Worm (Caenorhabditis elegans) whole organism, L1 larva: Measurements from ENCODE around the gene msra-1.

Experiments
- C04F5.9 ChIP-seq: sonication (generic microtip); optimal IDR thresholded peaks from 2 replicates; lab custom pipeline; 2016; ENCODE audit warnings: missing genetic modification characterization, missing compliant biosample characterization
- C16A3.4 ChIP-seq: fragments of 150-350 bp; optimal IDR thresholded peaks from 2 replicates; lab custom pipeline; 2014; ENCODE audit warnings: missing biosample characterization, missing genetic modification characterization
- F16B12.6 ChIP-seq: fragments of 150-350 bp; optimal IDR thresholded peaks from 2 replicates; lab custom pipeline; 2014; ENCODE audit warnings: missing biosample characterization, missing genetic modification characterization
- Y116A8C.19 ChIP-seq: sonication (generic microtip); optimal IDR thresholded peaks from 2 replicates; lab custom pipeline; 2016; ENCODE audit warnings: missing compliant biosample characterization, missing genetic modification characterization, borderline replicate concordance
- alr-1 ChIP-seq: fragments of 200-800 bp; sonication (Bioruptor generic); optimal IDR thresholded peaks from 2 replicates; lab custom pipeline; 2018; ENCODE audit warnings: borderline replicate concordance, mild to moderate bottlenecking, missing genetic modification characterization, missing compliant biosample characterization
- aly-2 ChIP-seq: fragments of 150-350 bp; optimal IDR thresholded peaks from 2 replicates; lab custom pipeline; 2014; ENCODE audit warnings: missing biosample characterization, missing genetic modification characterization
- ama-1 ChIP-seq: fragments of 150-350 bp; optimal IDR thresholded peaks from 2 replicates; lab custom pipeline; 2014
- ceh-63 ChIP-seq: fragments of 200-800 bp; sonication (Bioruptor generic); optimal IDR thresholded peaks from 2 replicates; lab custom pipeline; 2018; ENCODE audit warnings: mild to moderate bottlenecking, missing genetic modification characterization, missing compliant biosample characterization
- ceh-8 ChIP-seq: fragments of 200-800 bp; sonication (Bioruptor generic); optimal IDR thresholded peaks from 2 replicates; lab custom pipeline; 2018; ENCODE audit warnings: mild to moderate bottlenecking, missing genetic modification characterization, moderate library complexity, missing compliant biosample characterization
- ceh-82 ChIP-seq, 3 experiments: fragments of 150-350 bp in 1 of 3; sonication (generic microtip) in 2 of 3; optimal IDR thresholded peaks; 2 replicates each; lab custom pipeline; 2014 to 2017; ENCODE audit warnings: missing biosample characterization in 3 of 3, missing genetic modification characterization in 3 of 3
- ceh-90 ChIP-seq: sonication (generic microtip); optimal IDR thresholded peaks from 2 replicates; lab custom pipeline; 2016; ENCODE audit warnings: missing genetic modification characterization, missing compliant biosample characterization
- dpl-1 ChIP-seq, 3 experiments: fragments of 150-350 bp in 2 of 3; sonication (generic microtip) in 1 of 3; optimal IDR thresholded peaks; 2 replicates each; lab custom pipeline; 2014 to 2017; ENCODE audit warnings: missing biosample characterization in 3 of 3, missing genetic modification characterization in 3 of 3, missing genetic modification reagents in 3 of 3
- dsc-1 ChIP-seq: sonication (generic microtip); optimal IDR thresholded peaks from 2 replicates; lab custom pipeline; 2016; ENCODE audit warnings: mild to moderate bottlenecking, missing genetic modification characterization, missing compliant biosample characterization
- efl-1 ChIP-seq, 4 experiments: fragments of 150-350 bp; optimal IDR thresholded peaks in 3 of 4; peaks in 1 of 4; 1 replicate in 1 of 4; 2 replicates in 3 of 4; lab custom pipeline; 2014; ENCODE audit warnings: missing biosample characterization in 2 of 4, missing genetic modification characterization in 2 of 4, missing genetic modification reagents in 2 of 4
- efl-3 ChIP-seq: fragments of 200-800 bp; sonication (Bioruptor generic); optimal IDR thresholded peaks from 2 replicates; lab custom pipeline; 2018; ENCODE audit warnings: mild to moderate bottlenecking, missing genetic modification characterization, missing compliant biosample characterization
- egl-27 ChIP-seq, 2 experiments: fragments of 150-350 bp in 1 of 2; sonication (generic microtip); optimal IDR thresholded peaks; 3 replicates each; lab custom pipeline; 2017 to 2018; ENCODE audit warnings: missing biosample characterization in 2 of 2, missing genetic modification characterization in 2 of 2, missing genetic modification reagents in 2 of 2
- elt-2 ChIP-seq: sonication (generic microtip); optimal IDR thresholded peaks from 2 replicates; lab custom pipeline; 2016; ENCODE audit warnings: missing genetic modification characterization, mild to moderate bottlenecking, inconsistent platforms, missing compliant biosample characterization, missing genetic modification reagents
- elt-3 ChIP-seq, 6 experiments: fragments of 150-350 bp in 1 of 6; sonication (generic microtip); optimal IDR thresholded peaks; 2 replicates each; lab custom pipeline; 2017 to 2018; ENCODE audit warnings: missing biosample characterization in 6 of 6, missing genetic modification characterization in 6 of 6, inconsistent platforms in 1 of 6
- fkh-4 ChIP-seq: sonication (generic microtip); optimal IDR thresholded peaks from 2 replicates; lab custom pipeline; 2016; ENCODE audit warnings: missing compliant biosample characterization, missing genetic modification characterization, borderline replicate concordance
- fos-1 ChIP-seq: fragments of 150-350 bp; optimal IDR thresholded peaks from 2 replicates; lab custom pipeline; 2014; ENCODE audit warnings: missing biosample characterization, missing genetic modification characterization
- grh-1 ChIP-seq: fragments of 200-800 bp; sonication (Bioruptor generic); IDR thresholded peaks from 2 replicates; pipeline ENCODE4 v1.3.6; 2022; ENCODE audit warnings: missing genetic modification reagents, missing genetic modification characterization, missing compliant biosample characterization
- hlh-17 ChIP-seq: fragments of 200-800 bp; sonication (Bioruptor generic); optimal IDR thresholded peaks from 2 replicates; lab custom pipeline; 2018; ENCODE audit warnings: missing genetic modification characterization, mild to moderate bottlenecking, missing compliant biosample characterization, moderate library complexity, borderline replicate concordance
- hlh-4 ChIP-seq: sonication (generic microtip); optimal IDR thresholded peaks from 2 replicates; lab custom pipeline; 2016; ENCODE audit warnings: mild to moderate bottlenecking, missing genetic modification characterization, missing compliant biosample characterization
- isw-1 ChIP-seq: fragments of 200-800 bp; sonication (Bioruptor generic); IDR thresholded peaks from 2 replicates; pipeline ENCODE4 v1.3.6; 2022; ENCODE audit warnings: missing genetic modification characterization, missing compliant biosample characterization
- jun-1 ChIP-seq: fragments of 150-350 bp; optimal IDR thresholded peaks from 2 replicates; lab custom pipeline; 2014; ENCODE audit warnings: missing biosample characterization, missing genetic modification reagents, missing genetic modification characterization
- lin-13 ChIP-seq: fragments of 150-350 bp; optimal IDR thresholded peaks from 2 replicates; lab custom pipeline; 2014; ENCODE audit warnings: missing biosample characterization, missing genetic modification reagents, missing genetic modification characterization
- lin-15B ChIP-seq: fragments of 150-350 bp; sonication (generic microtip); optimal IDR thresholded peaks from 3 replicates; lab custom pipeline; 2014; ENCODE audit warnings: missing biosample characterization, missing genetic modification characterization
- lir-3 ChIP-seq: sonication (generic microtip); optimal IDR thresholded peaks from 2 replicates; lab custom pipeline; 2016; ENCODE audit warnings: mild to moderate bottlenecking, missing genetic modification characterization, moderate library complexity, missing compliant biosample characterization; ENCODE audit not compliant: poor library complexity
- lsy-2 ChIP-seq, 2 experiments: fragments of 150-350 bp; optimal IDR thresholded peaks; 2 replicates each; lab custom pipeline; 2014; ENCODE audit warnings: missing biosample characterization in 2 of 2, missing genetic modification characterization in 2 of 2
- mdl-1 ChIP-seq, 2 experiments: fragments of 150-350 bp; optimal IDR thresholded peaks; 2 replicates each; lab custom pipeline; 2014 to 2017; ENCODE audit warnings: missing biosample characterization in 2 of 2, missing genetic modification characterization in 2 of 2, inconsistent platforms in 1 of 2
- mef-2 ChIP-seq: fragments of 150-350 bp; optimal IDR thresholded peaks from 2 replicates; lab custom pipeline; 2014; ENCODE audit warnings: missing biosample characterization, missing genetic modification characterization
- mep-1 ChIP-seq: fragments of 150-350 bp; optimal IDR thresholded peaks from 2 replicates; lab custom pipeline; 2014; ENCODE audit warnings: missing biosample characterization, missing genetic modification characterization
- nhr-12 ChIP-seq: sonication (generic microtip); optimal IDR thresholded peaks from 2 replicates; lab custom pipeline; 2017; ENCODE audit warnings: missing biosample characterization, missing genetic modification characterization
- nhr-19 ChIP-seq: fragments of 200-800 bp; sonication (Bioruptor generic); conservative IDR thresholded peaks from 2 replicates; pipeline ENCODE4 v1.3.6; 2022; ENCODE audit warnings: missing genetic modification characterization, missing compliant biosample characterization
- nhr-20 ChIP-seq: sonication (generic microtip); optimal IDR thresholded peaks from 2 replicates; lab custom pipeline; 2016; ENCODE audit warnings: mild to moderate bottlenecking, missing genetic modification characterization, missing compliant biosample characterization
- nhr-47 ChIP-seq: sonication (generic microtip); optimal IDR thresholded peaks from 2 replicates; lab custom pipeline; 2016; ENCODE audit warnings: mild to moderate bottlenecking, missing genetic modification characterization, moderate library complexity, missing compliant biosample characterization
- nhr-76 ChIP-seq: sonication (generic microtip); optimal IDR thresholded peaks from 2 replicates; lab custom pipeline; 2017; ENCODE audit warnings: missing biosample characterization, missing genetic modification characterization
- nhr-84 ChIP-seq: sonication (generic microtip); optimal IDR thresholded peaks from 2 replicates; lab custom pipeline; 2017; ENCODE audit warnings: missing biosample characterization, missing genetic modification characterization
- nhr-90 ChIP-seq: sonication (generic microtip); optimal IDR thresholded peaks from 2 replicates; lab custom pipeline; 2016; ENCODE audit warnings: mild to moderate bottlenecking, missing genetic modification characterization, missing compliant biosample characterization; ENCODE audit not compliant: poor library complexity
- rnt-1 ChIP-seq: sonication (generic microtip); optimal IDR thresholded peaks from 2 replicates; lab custom pipeline; 2016; ENCODE audit warnings: mild to moderate bottlenecking, missing genetic modification characterization, moderate library complexity, missing compliant biosample characterization
- snu-23 ChIP-seq: sonication (generic microtip); optimal IDR thresholded peaks from 2 replicates; lab custom pipeline; 2016; ENCODE audit warnings: missing genetic modification characterization, missing compliant biosample characterization
- sup-37 ChIP-seq: fragments of 200-800 bp; sonication (Bioruptor generic); optimal IDR thresholded peaks from 2 replicates; lab custom pipeline; 2018; ENCODE audit warnings: mild to moderate bottlenecking, missing genetic modification characterization, missing compliant biosample characterization
- swsn-7 ChIP-seq: sonication (generic microtip); optimal IDR thresholded peaks from 2 replicates; lab custom pipeline; 2016; ENCODE audit warnings: missing genetic modification characterization, missing compliant biosample characterization
- tbx-2 ChIP-seq: sonication (generic microtip); optimal IDR thresholded peaks from 2 replicates; lab custom pipeline; 2016; ENCODE audit warnings: missing genetic modification characterization, missing compliant biosample characterization
- unc-130 ChIP-seq: fragments of 150-350 bp; optimal IDR thresholded peaks from 2 replicates; lab custom pipeline; 2017; ENCODE audit warnings: missing biosample characterization, missing genetic modification characterization, inconsistent platforms
- unc-62 ChIP-seq: fragments of 150-350 bp; optimal IDR thresholded peaks from 2 replicates; lab custom pipeline; 2014; ENCODE audit warnings: missing biosample characterization, missing genetic modification reagents, missing genetic modification characterization
- unc-86 ChIP-seq: sonication (generic microtip); optimal IDR thresholded peaks from 2 replicates; lab custom pipeline; 2016; ENCODE audit warnings: missing genetic modification characterization, missing compliant biosample characterization
- vab-15 ChIP-seq: sonication (generic microtip); optimal IDR thresholded peaks from 2 replicates; lab custom pipeline; 2017; ENCODE audit warnings: missing genotype, mild to moderate bottlenecking, missing genetic modification characterization, missing compliant biosample characterization
- xbp-1 ChIP-seq: sonication (generic microtip); optimal IDR thresholded peaks from 2 replicates; lab custom pipeline; 2016; ENCODE audit warnings: missing genetic modification characterization, missing compliant biosample characterization
- zag-1 ChIP-seq: fragments of 150-350 bp; optimal IDR thresholded peaks from 2 replicates; lab custom pipeline; 2014; ENCODE audit warnings: missing biosample characterization, missing genetic modification characterization
- zip-4 ChIP-seq: fragments of 200-800 bp; sonication (Bioruptor generic); optimal IDR thresholded peaks from 2 replicates; lab custom pipeline; 2018; ENCODE audit warnings: mild to moderate bottlenecking, missing genetic modification characterization, moderate library complexity, missing compliant biosample characterization
- ztf-4 ChIP-seq: fragments of 150-350 bp; optimal IDR thresholded peaks from 2 replicates; lab custom pipeline; 2014; ENCODE audit warnings: missing biosample characterization, missing genetic modification characterization

The msra-1 gene

ce11 chrII:7337469-7337893 is 26.4 kb downstream of the msra-1 start (continued):
- peak; percentile 46 to 78 for TF ChIP-seq lsy-2 (tag; optimal IDR thresholded peaks at IDR 0.05; lab: Kevin White, UChicago)
- peak; percentile 74 for TF ChIP-seq xbp-1 (tag; lab: Kevin White, UChicago)
- TF ChIP-seq rnt-1 (tag; lab: Kevin White, UChicago): peak; percentile 30
- TF ChIP-seq ceh-90 (tag; lab: Kevin White, UChicago): no peak
- TF ChIP-seq dpl-1 (GFP tag; optimal IDR thresholded peaks at IDR 0.05; lab: Kevin White, UChicago): peak in 2 of 3 experiments; percentile 10 to 31
- TF ChIP-seq swsn-7: peak; percentile 63
- TF ChIP-seq mdl-1 (tag; optimal IDR thresholded peaks at IDR 0.05; lab: Kevin White, UChicago): peak in 1 of 2 experiments; percentile 94
- peak; percentile 53 to 59 for TF ChIP-seq egl-27 (tag; optimal IDR thresholded peaks at IDR 0.05; lab: Kevin White, UChicago)
- TF ChIP-seq nhr-90 (tag; lab: Kevin White, UChicago): peak; percentile 89
- TF ChIP-seq nhr-20 (tag; lab: Kevin White, UChicago): peak; percentile 95
- TF ChIP-seq ceh-63 (GFP tag; lab: Kevin White, UChicago): no peak
- no peak for TF ChIP-seq mef-2 (tag; lab: Kevin White, UChicago)
- TF ChIP-seq elt-3 (tag; optimal IDR thresholded peaks at IDR 0.05; lab: Kevin White, UChicago): peak in 5 of 6 experiments; percentile 15 to 95 (median 48)
- no peak for TF ChIP-seq Y116A8C.19 (tag; lab: Kevin White, UChicago)
- no peak for TF ChIP-seq alr-1
- peak; percentile 83 for TF ChIP-seq snu-23 (GFP tag; lab: Kevin White, UChicago)
- peak; percentile 68 for TF ChIP-seq ztf-4 (tag; lab: Kevin White, UChicago)
- 0 out of 2 replicates have a peak, but pooled peaks have one; percentile 7 for TF ChIP-seq isw-1
- TF ChIP-seq nhr-76: no peak
- TF ChIP-seq zag-1 (tag; lab: Kevin White, UChicago): no peak
- TF ChIP-seq vab-15: no peak
- TF ChIP-seq hlh-17 (GFP tag; lab: Kevin White, UChicago): no peak
- TF ChIP-seq tbx-2 (tag; lab: Kevin White, UChicago): peak; percentile 78
- TF ChIP-seq aly-2 (tag; lab: Kevin White, UChicago): no peak
- peak; percentile 21 for TF ChIP-seq ceh-8 (GFP tag; lab: Kevin White, UChicago)
- TF ChIP-seq jun-1 (tag; lab: Kevin White, UChicago): peak; percentile 57
- TF ChIP-seq lir-3: peak; percentile 24
- no peak for TF ChIP-seq hlh-4 (tag; lab: Kevin White, UChicago)
- peak; percentile 42 for TF ChIP-seq mep-1
- no peak for TF ChIP-seq efl-3 (GFP tag; lab: Kevin White, UChicago)
- peak; percentile 91 for TF ChIP-seq nhr-19 (GFP tag; lab: Robert Waterston, UW)
- TF ChIP-seq lin-15B (tag; lab: Kevin White, UChicago): no peak
- peak; percentile 72 for TF ChIP-seq grh-1
- TF ChIP-seq lin-13 (GFP tag; lab: Kevin White, UChicago): peak; percentile 48
- peak; percentile 34 for TF ChIP-seq ama-1 (lab: Kevin White, UChicago)
- no peak for TF ChIP-seq unc-62 (GFP tag; lab: Kevin White, UChicago)
- TF ChIP-seq C16A3.4 (tag; lab: Kevin White, UChicago): peak; percentile 57
- TF ChIP-seq unc-130 (tag; lab: Kevin White, UChicago): peak; percentile 84
- peak; percentile 15 for TF ChIP-seq fos-1 (tag; lab: Kevin White, UChicago)
- TF ChIP-seq nhr-84 (tag; lab: Kevin White, UChicago): no peak
- no peak for TF ChIP-seq nhr-12 (tag; lab: Kevin White, UChicago)
- TF ChIP-seq F16B12.6: no peak
- TF ChIP-seq C04F5.9 (tag; lab: Kevin White, UChicago): no peak
- no peak for TF ChIP-seq sup-37 (GFP tag; lab: Kevin White, UChicago)
- TF ChIP-seq efl-1 (optimal IDR thresholded peaks at IDR 0.05; lab: Kevin White, UChicago): peak; percentile 39 to 44
- TF ChIP-seq efl-1 (GFP tag; optimal IDR thresholded peaks at IDR 0.05 in 1 of 2; lab: Kevin White, UChicago): peak in 1 of 2 experiments; percentile 17
- peak; percentile 24 for TF ChIP-seq zip-4 (GFP tag; lab: Kevin White, UChicago)
- peak; percentile 82 for TF ChIP-seq nhr-47 (tag; lab: Kevin White, UChicago)
- TF ChIP-seq ceh-82 (tag; optimal IDR thresholded peaks at IDR 0.05; lab: Kevin White, UChicago): peak in 2 of 3 experiments; percentile 23 to 49
- peak; percentile 47 for TF ChIP-seq fkh-4 (tag; lab: Kevin White, UChicago)
- peak; percentile 97 for TF ChIP-seq dsc-1
- TF ChIP-seq elt-2 (tag; lab: Kevin White, UChicago): peak; percentile 89
- TF ChIP-seq unc-86 (tag; lab: Kevin White, UChicago): no peak
